Worm (Caenorhabditis elegans) whole organism, late embryonic: Measurements from ENCODE around the gene rps-8.

Source experiments
- C38D4.7 ChIP-seq: fragments of 200-800 bp; sonication (Bioruptor generic); optimal IDR thresholded peaks from 2 replicates; lab custom pipeline; 2018; ENCODE audit warnings: mild to moderate bottlenecking, missing genetic modification characterization, moderate library complexity, missing compliant biosample characterization
- T23F11.4 ChIP-seq: fragments of 200-800 bp; sonication (Bioruptor generic); optimal IDR thresholded peaks from 2 replicates; lab custom pipeline; 2018; ENCODE audit warnings: mild to moderate bottlenecking, missing genetic modification characterization, missing compliant biosample characterization
- Y22D7AL.16 ChIP-seq: sonication (generic microtip); optimal IDR thresholded peaks from 2 replicates; lab custom pipeline; 2016; ENCODE audit warnings: missing genetic modification characterization, missing compliant biosample characterization
- ahr-1 ChIP-seq: sonication (generic microtip); optimal IDR thresholded peaks from 2 replicates; lab custom pipeline; 2016; ENCODE audit warnings: missing genetic modification characterization, missing compliant biosample characterization
- ama-1 ChIP-seq: fragments of 150-350 bp; optimal IDR thresholded peaks from 2 replicates; lab custom pipeline; 2014
- ceh-14 ChIP-seq: sonication (generic microtip); optimal IDR thresholded peaks from 2 replicates; lab custom pipeline; 2016; ENCODE audit warnings: missing genotype, missing genetic modification characterization, missing compliant biosample characterization
- ceh-18 ChIP-seq: sonication (generic microtip); optimal IDR thresholded peaks from 2 replicates; lab custom pipeline; 2016; ENCODE audit warnings: missing genetic modification characterization, missing compliant biosample characterization
- ceh-2 ChIP-seq: sonication (generic microtip); optimal IDR thresholded peaks from 2 replicates; lab custom pipeline; 2016; ENCODE audit warnings: missing genotype, missing genetic modification characterization, missing compliant biosample characterization
- ceh-22 ChIP-seq: sonication (generic microtip); optimal IDR thresholded peaks from 2 replicates; lab custom pipeline; 2017; ENCODE audit warnings: missing biosample characterization, missing genetic modification characterization
- ceh-24 ChIP-seq: sonication (generic microtip); optimal IDR thresholded peaks from 2 replicates; lab custom pipeline; 2016; ENCODE audit warnings: mild to moderate bottlenecking, missing genetic modification characterization, missing compliant biosample characterization
- ceh-31 ChIP-seq: sonication (generic microtip); optimal IDR thresholded peaks from 2 replicates; lab custom pipeline; 2016; ENCODE audit warnings: missing genetic modification characterization, missing compliant biosample characterization
- ceh-48 ChIP-seq: sonication (generic microtip); optimal IDR thresholded peaks from 2 replicates; lab custom pipeline; 2016; ENCODE audit warnings: missing genetic modification characterization, inconsistent platforms, missing compliant biosample characterization
- ceh-6 ChIP-seq: fragments of 200-800 bp; sonication (Bioruptor generic); optimal IDR thresholded peaks from 2 replicates; lab custom pipeline; 2018; ENCODE audit warnings: mild to moderate bottlenecking, missing genetic modification characterization, missing compliant biosample characterization
- che-1 ChIP-seq: sonication (generic microtip); optimal IDR thresholded peaks from 2 replicates; lab custom pipeline; 2016; ENCODE audit warnings: mild to moderate bottlenecking, missing genetic modification characterization, missing compliant biosample characterization
- dve-1 ChIP-seq: sonication (generic microtip); optimal IDR thresholded peaks from 2 replicates; lab custom pipeline; 2017; ENCODE audit warnings: antibody characterized with exemption, mild to moderate bottlenecking, missing genetic modification characterization, missing compliant biosample characterization
- elt-2 ChIP-seq: sonication (generic microtip); optimal IDR thresholded peaks from 2 replicates; lab custom pipeline; 2016; ENCODE audit warnings: missing genetic modification reagents, missing genetic modification characterization, missing compliant biosample characterization
- elt-4 ChIP-seq: sonication (generic microtip); optimal IDR thresholded peaks from 2 replicates; lab custom pipeline; 2016; ENCODE audit warnings: missing genetic modification characterization, missing compliant biosample characterization
- ets-4 ChIP-seq: sonication (generic microtip); optimal IDR thresholded peaks from 2 replicates; lab custom pipeline; 2016; ENCODE audit warnings: missing genetic modification characterization, missing compliant biosample characterization
- eyg-1 ChIP-seq: sonication (generic microtip); optimal IDR thresholded peaks from 2 replicates; lab custom pipeline; 2016; ENCODE audit warnings: missing genotype, missing genetic modification characterization, missing compliant biosample characterization
- fax-1 ChIP-seq: sonication (generic microtip); optimal IDR thresholded peaks from 2 replicates; lab custom pipeline; 2016; ENCODE audit warnings: missing genotype, missing genetic modification characterization, missing compliant biosample characterization
- fkh-10 ChIP-seq: fragments of 150-350 bp; optimal IDR thresholded peaks from 2 replicates; lab custom pipeline; 2014; ENCODE audit warnings: missing biosample characterization, missing genetic modification reagents, missing genetic modification characterization
- gmeb-2 ChIP-seq: sonication (generic microtip); optimal IDR thresholded peaks from 2 replicates; lab custom pipeline; 2016; ENCODE audit warnings: missing genetic modification characterization, inconsistent platforms, missing compliant biosample characterization
- hlh-30 ChIP-seq: sonication (generic microtip); optimal IDR thresholded peaks from 2 replicates; lab custom pipeline; 2017; ENCODE audit warnings: antibody characterized with exemption, missing genetic modification characterization, missing compliant biosample characterization; ENCODE audit not compliant: insufficient read depth
- hlh-6 ChIP-seq: sonication (generic microtip); optimal IDR thresholded peaks from 2 replicates; lab custom pipeline; 2016; ENCODE audit warnings: missing genotype, missing genetic modification characterization, missing compliant biosample characterization
- hlh-8 ChIP-seq: sonication (generic microtip); optimal IDR thresholded peaks from 2 replicates; lab custom pipeline; 2016; ENCODE audit warnings: missing genotype, missing genetic modification characterization, missing compliant biosample characterization
- mec-3 ChIP-seq: sonication (generic microtip); optimal IDR thresholded peaks from 2 replicates; lab custom pipeline; 2016; ENCODE audit warnings: borderline replicate concordance, missing genetic modification characterization, missing compliant biosample characterization
- nfya-1 ChIP-seq: sonication (generic microtip); optimal IDR thresholded peaks from 2 replicates; lab custom pipeline; 2017; ENCODE audit warnings: missing genetic modification characterization, mild to moderate bottlenecking, missing compliant biosample characterization, antibody characterized with exemption, moderate library complexity
- pag-3 ChIP-seq: sonication (generic microtip); optimal IDR thresholded peaks from 2 replicates; lab custom pipeline; 2016; ENCODE audit warnings: missing compliant biosample characterization, missing genetic modification characterization, borderline replicate concordance
- pat-9 ChIP-seq: fragments of 200-800 bp; sonication (Bioruptor generic); optimal IDR thresholded peaks from 2 replicates; lab custom pipeline; 2018; ENCODE audit warnings: mild to moderate bottlenecking, missing genetic modification characterization, moderate library complexity, missing compliant biosample characterization
- pax-1 ChIP-seq: fragments of 150-350 bp; optimal IDR thresholded peaks from 2 replicates; lab custom pipeline; 2014; ENCODE audit warnings: missing biosample characterization, missing genetic modification characterization
- pha-2 ChIP-seq: sonication (generic microtip); optimal IDR thresholded peaks from 2 replicates; lab custom pipeline; 2017; ENCODE audit warnings: mild to moderate bottlenecking, missing genetic modification characterization, missing compliant biosample characterization
- pha-4 ChIP-seq: fragments of 150-350 bp; optimal IDR thresholded peaks from 2 replicates; lab custom pipeline; 2018; ENCODE audit warnings: missing biosample characterization, missing genetic modification reagents, missing genetic modification characterization
- pqm-1 ChIP-seq: sonication (generic microtip); optimal IDR thresholded peaks from 2 replicates; lab custom pipeline; 2016; ENCODE audit warnings: missing genetic modification characterization, missing compliant biosample characterization
- ref-2 ChIP-seq: sonication (generic microtip); optimal IDR thresholded peaks from 2 replicates; lab custom pipeline; 2016; ENCODE audit warnings: missing genetic modification characterization, missing compliant biosample characterization
- rnt-1 ChIP-seq: sonication (generic microtip); optimal IDR thresholded peaks from 2 replicates; lab custom pipeline; 2016; ENCODE audit warnings: missing genetic modification characterization, missing compliant biosample characterization
- sdc-2 ChIP-seq: sonication (generic microtip); optimal IDR thresholded peaks from 2 replicates; lab custom pipeline; 2016; ENCODE audit warnings: missing genotype, missing genetic modification characterization, missing compliant biosample characterization
- sox-2 ChIP-seq: fragments of 200-800 bp; sonication (Bioruptor generic); IDR thresholded peaks from 2 replicates; pipeline ENCODE4 v1.3.6; 2022; ENCODE audit warnings: missing genetic modification reagents, missing genetic modification characterization, missing compliant biosample characterization
- syd-9 ChIP-seq: sonication (generic microtip); optimal IDR thresholded peaks from 2 replicates; lab custom pipeline; 2016; ENCODE audit warnings: mild to moderate bottlenecking, missing genetic modification characterization, moderate library complexity, missing compliant biosample characterization
- tbx-2 ChIP-seq: sonication (generic microtip); optimal IDR thresholded peaks from 2 replicates; lab custom pipeline; 2016; ENCODE audit warnings: missing genetic modification characterization, missing compliant biosample characterization
- tbx-7 ChIP-seq: sonication (generic microtip); optimal IDR thresholded peaks from 2 replicates; lab custom pipeline; 2016; ENCODE audit warnings: missing genotype, missing genetic modification characterization, missing compliant biosample characterization
- unc-3 ChIP-seq, 2 experiments: fragments of 200-800 bp in 1 of 2; sonication (Bioruptor generic) in 1 of 2; sonication (generic microtip) in 1 of 2; conservative IDR thresholded peaks in 1 of 2; optimal IDR thresholded peaks in 1 of 2; 2 replicates each; pipeline versions ENCODE4 v1.3.6 to Lab custom; 2016 to 2022; ENCODE audit warnings: missing compliant biosample characterization in 2 of 2, missing genetic modification characterization in 2 of 2, missing genetic modification reagents in 1 of 2
- unc-42 ChIP-seq: sonication (generic microtip); optimal IDR thresholded peaks from 2 replicates; lab custom pipeline; 2016; ENCODE audit warnings: missing genotype, missing genetic modification characterization, missing compliant biosample characterization
- unc-55 ChIP-seq: sonication (generic microtip); optimal IDR thresholded peaks from 2 replicates; lab custom pipeline; 2017; ENCODE audit warnings: missing biosample characterization, missing genetic modification reagents, missing genetic modification characterization
- unc-86 ChIP-seq: sonication (generic microtip); optimal IDR thresholded peaks from 2 replicates; lab custom pipeline; 2016; ENCODE audit warnings: missing genetic modification characterization, missing compliant biosample characterization
- zip-5 ChIP-seq: sonication (generic microtip); optimal IDR thresholded peaks from 2 replicates; lab custom pipeline; 2016; ENCODE audit warnings: missing genetic modification characterization, missing compliant biosample characterization
- ztf-16 ChIP-seq: sonication (generic microtip); optimal IDR thresholded peaks from 2 replicates; lab custom pipeline; 2017; ENCODE audit warnings: missing genetic modification characterization, missing compliant biosample characterization

The rps-8 gene

ce11 chrIV:7319931-7320435, 6.3 kb upstream of the rps-8 start (continued):
- peak; percentile 1 for TF ChIP-seq hlh-6
- TF ChIP-seq zip-5 (tag; lab: Kevin White, UChicago) = no peak
- TF ChIP-seq elt-4 (tag; lab: Kevin White, UChicago) = no peak
- TF ChIP-seq ceh-6 = no peak
- TF ChIP-seq pag-3 = no peak
- no peak for TF ChIP-seq che-1 (tag; lab: Kevin White, UChicago)
- TF ChIP-seq ceh-31 (tag; lab: Kevin White, UChicago) = peak; percentile 89
- no peak for TF ChIP-seq unc-3 (GFP tag; conservative IDR thresholded peaks at IDR 0.05; lab: Robert Waterston, UW)
- no peak for TF ChIP-seq unc-3 (tag; optimal IDR thresholded peaks at IDR 0.05; lab: Kevin White, UChicago)
- no peak for TF ChIP-seq sdc-2 (tag; lab: Kevin White, UChicago)
- TF ChIP-seq elt-2 = peak; percentile 27
- TF ChIP-seq pat-9 (tag; lab: Kevin White, UChicago) = peak; percentile 60
- peak; percentile 79 for TF ChIP-seq ceh-18 (tag; lab: Kevin White, UChicago)
- TF ChIP-seq rnt-1 = peak; percentile 81
- no peak for TF ChIP-seq pha-4
- TF ChIP-seq Y22D7AL.16 (tag; lab: Kevin White, UChicago) = no peak
- peak; percentile 52 for TF ChIP-seq hlh-30 (tag; lab: Kevin White, UChicago)
- TF ChIP-seq dve-1 (tag; lab: Kevin White, UChicago) = no peak
- TF ChIP-seq mec-3 (tag; lab: Kevin White, UChicago) = no peak
- no peak for TF ChIP-seq gmeb-2 (tag; lab: Kevin White, UChicago)
- TF ChIP-seq ama-1 (lab: Kevin White, UChicago) = no peak
- TF ChIP-seq unc-42 (tag; lab: Kevin White, UChicago) = peak; percentile 87
- TF ChIP-seq ceh-2 (tag; lab: Kevin White, UChicago) = peak; percentile 29
- peak; percentile 13 for TF ChIP-seq syd-9
- TF ChIP-seq tbx-2 (tag; lab: Kevin White, UChicago) = peak; percentile 82
- TF ChIP-seq pha-2 (tag; lab: Kevin White, UChicago) = no peak
- TF ChIP-seq pax-1 (tag; lab: Kevin White, UChicago) = no peak
- TF ChIP-seq fax-1 = no peak
- no peak for TF ChIP-seq pqm-1 (tag; lab: Kevin White, UChicago)
- no peak for TF ChIP-seq ahr-1
- no peak for TF ChIP-seq ceh-48
- peak; percentile 69 for TF ChIP-seq unc-55 (GFP tag; lab: Kevin White, UChicago)
- TF ChIP-seq unc-86 = no peak
- no peak for TF ChIP-seq tbx-7 (tag; lab: Kevin White, UChicago)
- no peak for TF ChIP-seq hlh-8 (tag; lab: Kevin White, UChicago)
- peak; percentile 67 for TF ChIP-seq ref-2 (tag; lab: Kevin White, UChicago)
- no peak for TF ChIP-seq ceh-24
- TF ChIP-seq ceh-14 (tag; lab: Kevin White, UChicago) = peak; percentile 28
- TF ChIP-seq sox-2 (GFP tag; lab: Robert Waterston, UW) = no peak
- peak; percentile 38 for TF ChIP-seq ets-4 (tag; lab: Kevin White, UChicago)
- peak; percentile 81 for TF ChIP-seq nfya-1 (tag; lab: Kevin White, UChicago)

ce11 chrIV:7318900-7319299, 5.2 kb upstream of the rps-8 start:
- no peak for TF ChIP-seq ceh-31 (tag; lab: Kevin White, UChicago)
- no peak for TF ChIP-seq ceh-22 (tag; lab: Kevin White, UChicago)
- no peak for TF ChIP-seq ceh-14 (tag; lab: Kevin White, UChicago)
- no peak for TF ChIP-seq pqm-1 (tag; lab: Kevin White, UChicago)
- TF ChIP-seq pha-4 = no peak
- no peak for TF ChIP-seq gmeb-2 (tag; lab: Kevin White, UChicago)
- no peak for TF ChIP-seq mec-3 (tag; lab: Kevin White, UChicago)
- no peak for TF ChIP-seq C38D4.7 (GFP tag; lab: Kevin White, UChicago)
- no peak for TF ChIP-seq eyg-1 (tag; lab: Kevin White, UChicago)
- TF ChIP-seq Y22D7AL.16 (tag; lab: Kevin White, UChicago) = no peak
- no peak for TF ChIP-seq T23F11.4 (GFP tag; lab: Kevin White, UChicago)
- no peak for TF ChIP-seq ztf-16 (tag; lab: Kevin White, UChicago)
- TF ChIP-seq fkh-10 (GFP tag; lab: Kevin White, UChicago) = no peak
- TF ChIP-seq unc-42 (tag; lab: Kevin White, UChicago) = no peak
